Worm (Caenorhabditis elegans): Measurements from ENCODE around the gene hlh-30.
A peak's percentile ranks its signal among the peaks of the same experiment; 100 is the strongest.

- peak; percentile 47 for TF ChIP-seq hmg-11 (tag; optimal IDR thresholded peaks at IDR 0.05)
- no peak for TF ChIP-seq ztf-11 (tag; optimal IDR thresholded peaks at IDR 0.05)
- TF ChIP-seq zag-1 (tag; optimal IDR thresholded peaks at IDR 0.05), result no peak
- TF ChIP-seq nhr-237 (tag; optimal IDR thresholded peaks at IDR 0.05), result no peak
- no peak for TF ChIP-seq unc-62 (GFP tag; optimal IDR thresholded peaks at IDR 0.05)
- TF ChIP-seq snpc-4 (tag; optimal IDR thresholded peaks at IDR 0.05), result peak; percentile 62
- TF ChIP-seq nhr-12 (tag; optimal IDR thresholded peaks at IDR 0.05), result no peak
- TF ChIP-seq R02D3.7 (tag; optimal IDR thresholded peaks at IDR 0.05), result no peak
- peak; percentile 55 for TF ChIP-seq nhr-23 (tag; optimal IDR thresholded peaks at IDR 0.05)
- TF ChIP-seq pqm-1 (tag; optimal IDR thresholded peaks at IDR 0.05), result peak; percentile 22
Measured at ce11 chrIV:4028177-4028576, 6.6 kb downstream of the hlh-30 start.

All from whole organism, L3 larva.